Fruit fly (Drosophila melanogaster): Measurements from ENCODE around the gene CG31213.
A peak's percentile ranks its signal among the peaks of the same experiment; 100 is the strongest.

Gene CG31213

DNA sequence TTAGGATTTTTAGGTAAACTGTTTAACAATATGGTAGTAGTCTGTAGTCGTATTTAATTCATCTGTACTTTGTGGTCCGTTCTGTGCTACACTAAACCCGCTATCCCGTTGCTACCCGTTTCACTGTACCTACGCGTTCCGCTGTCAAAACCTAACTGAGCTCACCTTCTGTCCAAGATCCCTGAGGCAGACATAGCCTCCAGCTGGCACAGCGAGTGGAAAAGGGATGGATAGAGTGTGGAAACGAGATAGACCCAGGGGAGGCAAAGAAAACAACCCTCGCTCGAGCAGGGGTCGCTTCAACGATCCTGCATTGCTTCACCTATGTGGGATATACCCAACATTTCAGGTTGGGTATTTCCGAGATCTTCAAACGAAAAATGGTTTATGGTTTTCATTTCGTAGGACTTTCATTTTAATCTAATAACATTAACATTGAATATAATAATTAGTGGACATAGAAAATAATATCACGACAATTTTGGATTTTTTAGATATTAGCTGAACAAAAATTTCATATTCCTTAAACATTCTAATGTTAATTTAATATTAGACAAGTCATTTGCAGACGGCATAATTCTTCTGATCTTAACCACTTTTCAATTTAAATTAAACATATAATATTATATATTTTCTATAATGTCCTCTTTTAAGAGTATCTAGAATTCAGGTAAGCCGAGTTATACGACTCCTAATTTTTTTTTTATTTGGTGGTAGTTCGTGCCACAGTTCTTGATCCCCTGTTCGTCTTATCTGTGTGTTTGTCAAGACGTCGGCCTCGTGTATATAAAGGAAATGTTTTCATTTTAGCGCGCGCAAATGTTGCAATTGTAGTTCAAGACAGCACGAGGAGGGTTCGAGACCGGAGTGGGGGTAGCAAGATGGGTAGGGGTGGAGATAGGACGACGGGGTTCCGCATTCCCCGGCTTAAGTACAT lies 37.6 kb upstream of the CG31213 start, which contains the start of gene mira:
TSS of gene mira (minus strand) at position 281 of the 937 bp plus-strand sequence.
- TF ChIP-seq cnc (optimal IDR thresholded peaks at IDR 0.05) (no peak), kay (GFP tag; ENCODE audit: borderline replicate concordance) (peak; percentile 3)

DNA sequence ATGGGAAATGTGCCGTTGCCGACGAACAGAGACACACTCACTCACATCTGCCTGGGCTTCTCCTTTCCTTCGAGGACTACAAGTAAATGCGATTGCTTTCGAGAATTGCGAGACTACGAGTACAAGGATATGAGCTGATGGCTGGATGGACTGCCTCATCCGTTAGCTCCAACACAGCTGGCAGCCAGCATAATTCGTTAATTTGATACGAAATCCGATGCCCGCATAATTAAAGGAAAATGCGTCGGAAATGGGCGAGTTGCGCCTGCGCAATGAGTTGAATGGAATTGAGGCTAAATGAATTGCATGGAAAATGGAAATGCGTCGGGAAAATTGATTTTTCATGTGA lies 36.9 kb upstream of the CG31213 start:
- TF ChIP-seq CG7101 (tag; optimal IDR thresholded peaks at IDR 0.05) (no peak), Mnt (GFP tag; optimal IDR thresholded peaks at IDR 0.05) (no peak), pad (GFP tag; optimal IDR thresholded peaks at IDR 0.05) (no peak), CG12768 (GFP tag; optimal IDR thresholded peaks at IDR 0.05) (no peak), CG33017 (tag; optimal IDR thresholded peaks at IDR 0.05) (no peak), CG1620 (GFP tag; optimal IDR thresholded peaks at IDR 0.05) (no peak), Clk (GFP tag; optimal IDR thresholded peaks at IDR 0.05) (no peak), cnc (optimal IDR thresholded peaks at IDR 0.05) (no peak), kay (GFP tag; ENCODE audit: borderline replicate concordance) (no peak), CG11617 (GFP tag; optimal IDR thresholded peaks at IDR 0.05) (no peak), cic (GFP tag; optimal IDR thresholded peaks at IDR 0.05) (no peak), tj (GFP tag; optimal IDR thresholded peaks at IDR 0.05) (no peak), toe (GFP tag; optimal IDR thresholded peaks at IDR 0.05) (no peak), CG7045 (GFP tag; optimal IDR thresholded peaks at IDR 0.05) (no peak)

DNA sequence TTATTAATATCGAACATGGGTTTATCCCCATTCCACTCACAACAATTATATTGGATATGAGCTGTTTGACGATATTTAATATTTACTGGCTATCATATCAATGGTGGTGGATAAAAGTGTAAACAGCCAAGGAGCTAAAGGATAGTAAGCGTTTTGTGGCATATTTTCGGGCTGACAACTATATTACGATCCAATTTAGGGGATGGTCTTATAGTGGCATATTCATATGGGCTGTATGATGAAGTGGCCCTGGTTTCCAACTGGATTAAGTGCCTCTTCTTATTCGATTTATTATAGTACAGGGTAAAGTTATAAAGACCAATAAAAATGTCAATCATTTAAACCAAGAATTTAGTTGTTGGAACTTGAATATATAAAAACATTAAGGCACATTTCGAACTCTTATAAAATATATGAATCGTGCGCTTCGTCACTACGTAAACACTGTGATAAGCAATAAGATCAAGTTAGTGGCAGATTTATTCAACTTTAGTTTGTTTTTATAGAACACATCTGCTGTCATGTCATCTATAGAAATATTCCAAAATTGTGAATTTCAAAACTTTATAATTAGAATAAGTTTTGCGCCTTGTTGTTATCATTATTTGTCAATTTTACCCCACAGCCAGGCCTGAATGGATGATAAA lies 33.6 kb upstream of the CG31213 start:
- no peak for TF ChIP-seq CG14711 (tag; optimal IDR thresholded peaks at IDR 0.05)
- TF ChIP-seq CG5204 (GFP tag; optimal IDR thresholded peaks at IDR 0.05) = no peak

DNA sequence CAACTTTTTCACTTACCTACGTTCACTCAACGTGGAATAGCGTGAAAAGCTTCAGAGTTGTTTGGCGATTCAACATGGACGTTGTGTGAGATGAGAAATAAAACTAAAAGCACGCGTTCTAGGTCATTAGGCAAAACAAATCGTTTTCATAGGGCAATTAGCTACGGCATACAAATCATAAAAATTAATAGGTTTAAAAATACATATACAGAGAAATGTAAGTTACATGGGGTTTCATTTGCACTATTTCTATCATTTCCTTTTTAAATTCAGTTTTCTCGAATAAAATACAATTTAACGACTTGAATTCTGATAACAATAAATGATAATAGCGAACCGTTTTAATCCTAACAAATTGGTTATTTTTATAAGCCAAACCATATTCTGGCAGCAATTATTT lies 30.4 kb upstream of the CG31213 start, which contains the start of gene CG46042:
TSS of gene CG46042 (minus strand) at position 101 of the 400 bp plus-strand sequence.
- TF ChIP-seq CG7101 (tag; optimal IDR thresholded peaks at IDR 0.05) = no peak
- TF ChIP-seq tj (GFP tag; optimal IDR thresholded peaks at IDR 0.05) = no peak
- TF ChIP-seq pad (GFP tag; optimal IDR thresholded peaks at IDR 0.05) = no peak
- TF ChIP-seq Mnt (GFP tag; optimal IDR thresholded peaks at IDR 0.05) = no peak
- TF ChIP-seq Clk (GFP tag; optimal IDR thresholded peaks at IDR 0.05) = no peak

DNA sequence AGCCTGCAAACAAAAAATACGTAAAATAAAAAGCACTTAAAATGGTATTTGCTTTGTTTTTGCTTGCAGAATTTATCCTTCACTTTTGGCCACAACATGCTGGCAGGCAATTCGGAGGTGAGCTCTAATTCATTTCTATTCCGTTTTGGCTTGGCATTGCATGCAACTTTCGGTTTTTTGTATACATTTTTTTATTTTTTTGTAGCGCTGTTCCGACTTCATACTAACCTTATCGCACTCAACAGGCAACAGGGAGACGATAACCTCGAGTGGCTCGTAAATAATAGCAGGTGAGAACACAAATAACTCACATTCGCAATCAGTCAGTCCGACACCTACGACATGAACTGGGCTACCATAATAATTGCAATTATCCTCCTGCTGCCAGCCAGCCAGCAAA lies 24.6 kb upstream of the CG31213 start, which contains the start of gene CG4783:
TSS of gene CG4783 (plus strand) at position 301 of the 400 bp plus-strand sequence.
- peak; percentile 24 for TF ChIP-seq cic (GFP tag; optimal IDR thresholded peaks at IDR 0.05)
- no peak for TF ChIP-seq CG7045 (GFP tag; optimal IDR thresholded peaks at IDR 0.05)

DNA sequence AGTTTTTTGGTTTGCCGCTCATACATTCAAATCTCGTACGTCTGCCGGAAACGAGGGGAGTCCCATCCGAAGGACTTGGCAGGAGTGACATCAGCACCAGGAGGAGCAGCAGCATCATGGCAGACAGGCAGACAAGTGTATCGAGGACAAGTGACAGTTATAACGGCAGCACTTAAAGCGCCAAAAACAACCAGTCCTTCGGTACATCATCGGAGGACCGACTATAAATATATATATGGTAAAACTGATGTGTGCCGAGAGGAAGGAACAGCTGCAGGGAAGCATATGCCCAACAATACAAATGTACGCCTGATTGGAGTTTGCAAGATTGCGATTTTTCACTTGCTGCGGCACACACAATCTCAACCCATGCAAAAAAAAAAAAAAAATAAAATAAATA lies 4.0 kb upstream of the CG31213 start:
- TF ChIP-seq Hr96 (GFP tag; optimal IDR thresholded peaks at IDR 0.05) (no peak), Clk (GFP tag; optimal IDR thresholded peaks at IDR 0.05) (no peak), CG7045 (GFP tag; optimal IDR thresholded peaks at IDR 0.05) (no peak), CG11617 (GFP tag; optimal IDR thresholded peaks at IDR 0.05) (no peak), cic (GFP tag; optimal IDR thresholded peaks at IDR 0.05) (no peak), CG1620 (GFP tag; optimal IDR thresholded peaks at IDR 0.05) (no peak)

DNA sequence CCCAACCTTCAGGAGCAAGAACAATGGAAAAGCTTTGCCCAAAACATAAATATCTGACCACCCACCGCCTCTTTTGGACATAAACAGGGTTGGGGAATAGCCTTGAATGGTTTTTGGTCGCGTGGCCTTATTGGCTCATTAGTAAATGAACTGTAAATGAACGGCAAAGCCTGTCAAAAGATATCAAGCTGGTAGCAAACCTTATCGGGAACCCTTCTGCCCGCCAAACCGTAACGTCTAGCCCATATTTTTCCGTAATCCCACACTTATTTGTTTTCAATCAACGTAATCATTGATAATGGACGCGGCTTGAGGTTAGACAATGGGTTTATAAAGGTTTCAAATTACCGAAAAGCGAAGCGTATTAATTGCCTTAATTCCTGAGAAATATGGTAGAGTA lies 12.7 kb downstream of the CG31213 start:
- TF ChIP-seq CG7045 (GFP tag; optimal IDR thresholded peaks at IDR 0.05) (no peak), Mnt (GFP tag; optimal IDR thresholded peaks at IDR 0.05) (no peak), cnc (optimal IDR thresholded peaks at IDR 0.05) (no peak), CG1620 (GFP tag; optimal IDR thresholded peaks at IDR 0.05) (no peak), CG12768 (GFP tag; optimal IDR thresholded peaks at IDR 0.05) (no peak), bab1 (GFP tag; optimal IDR thresholded peaks at IDR 0.05) (no peak), CG5204 (GFP tag; optimal IDR thresholded peaks at IDR 0.05) (no peak), Clk (GFP tag; optimal IDR thresholded peaks at IDR 0.05) (no peak), CG33017 (tag; optimal IDR thresholded peaks at IDR 0.05) (no peak)

DNA sequence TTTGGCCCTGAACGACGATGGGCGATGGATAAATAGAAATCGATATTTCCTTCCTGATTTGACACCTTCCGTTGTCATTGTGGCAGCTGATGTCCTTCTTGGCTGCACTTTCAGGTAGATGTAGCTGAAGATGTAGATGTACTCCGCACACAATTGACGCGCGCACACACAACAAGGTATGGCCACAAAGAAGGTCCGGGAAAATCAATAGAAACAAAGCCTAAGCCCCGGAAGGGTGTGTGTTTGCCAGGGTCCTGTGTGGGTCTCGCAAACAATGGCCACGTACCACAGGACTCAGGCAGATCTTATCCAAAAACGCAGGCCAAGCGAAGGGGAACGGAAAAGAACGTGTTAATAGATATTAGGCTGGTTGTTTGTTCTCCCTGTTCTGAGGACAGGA lies 22.7 kb downstream of the CG31213 start:
- TF ChIP-seq CG5204 (GFP tag; optimal IDR thresholded peaks at IDR 0.05) (no peak), cnc (optimal IDR thresholded peaks at IDR 0.05) (no peak), Clk (GFP tag; optimal IDR thresholded peaks at IDR 0.05) (no peak), ovo (GFP tag; optimal IDR thresholded peaks at IDR 0.05) (no peak), pad (GFP tag; optimal IDR thresholded peaks at IDR 0.05) (no peak), Crg-1 (GFP tag; optimal IDR thresholded peaks at IDR 0.05) (no peak), CG14711 (tag; optimal IDR thresholded peaks at IDR 0.05) (no peak), CG1620 (GFP tag; optimal IDR thresholded peaks at IDR 0.05) (no peak), kay (GFP tag; ENCODE audit: borderline replicate concordance) (no peak), tj (GFP tag; optimal IDR thresholded peaks at IDR 0.05) (no peak), Mnt (GFP tag; optimal IDR thresholded peaks at IDR 0.05) (no peak), CG11617 (GFP tag; optimal IDR thresholded peaks at IDR 0.05) (no peak), CG7101 (tag; optimal IDR thresholded peaks at IDR 0.05) (no peak), CG12768 (GFP tag; optimal IDR thresholded peaks at IDR 0.05) (no peak), toe (GFP tag; optimal IDR thresholded peaks at IDR 0.05) (no peak), cic (GFP tag; optimal IDR thresholded peaks at IDR 0.05) (no peak), bab1 (GFP tag; optimal IDR thresholded peaks at IDR 0.05) (no peak), CG7045 (GFP tag; optimal IDR thresholded peaks at IDR 0.05) (no peak), CG33017 (tag; optimal IDR thresholded peaks at IDR 0.05) (no peak)

All from whole organism, adult.